Worm (Caenorhabditis elegans): Measurements from ENCODE around the gene W03C9.1.

The W03C9.1 gene

ce11 chrII:11916555-11916941, 45.4 kb downstream of the W03C9.1 start:
- TF ChIP-seq ztf-16 (tag; optimal IDR thresholded peaks at IDR 0.05) (no peak), nfya-1 (tag; optimal IDR thresholded peaks at IDR 0.05) (no peak), che-1 (tag; optimal IDR thresholded peaks at IDR 0.05) (no peak), K02D7.2 (tag; optimal IDR thresholded peaks at IDR 0.05) (no peak), sdc-2 (tag; optimal IDR thresholded peaks at IDR 0.05) (no peak), ceh-31 (tag; optimal IDR thresholded peaks at IDR 0.05) (no peak), ceh-48 (tag; optimal IDR thresholded peaks at IDR 0.05) (no peak), eyg-1 (tag; optimal IDR thresholded peaks at IDR 0.05) (no peak)

- TF ChIP-seq ttx-3 (tag; optimal IDR thresholded peaks at IDR 0.05), result no peak
- TF ChIP-seq ceh-2 (tag; optimal IDR thresholded peaks at IDR 0.05), result no peak
- TF ChIP-seq pax-1 (tag; optimal IDR thresholded peaks at IDR 0.05), result peak; percentile 23
Measured at ce11 chrII:11915770-11916554, 46.0 kb downstream of the W03C9.1 start, which contains the start of the genes vps-15 and hmg-12. TSS of gene vps-15 (minus strand) at chrII:11915852. TSS of gene hmg-12 (plus strand) at chrII:11916513.

- TF ChIP-seq nhr-11 (tag; optimal IDR thresholded peaks at IDR 0.05) (no peak), ceh-31 (tag; optimal IDR thresholded peaks at IDR 0.05) (no peak)
Measured at ce11 chrII:11914304-11914703, 47.6 kb downstream of the W03C9.1 start, which contains the start of gene ZK930.7. TSS of gene ZK930.7 (plus strand) at chrII:11914604.

All from whole organism, late embryonic.